Fruit fly (Drosophila melanogaster) whole organism, embryonic: ENCODE results near the gene GC.

Source experiments
- B-H1 ChIP-seq: fragments of 200-800 bp; sonication (Bioruptor generic); IDR thresholded peaks from 3 replicates; pipeline ENCODE4 v1.3.6; 2022; ENCODE audit warnings: missing biosample characterization, missing genetic modification characterization
- CG1529 ChIP-seq: fragments of 200-800 bp; sonication (Bioruptor generic); optimal IDR thresholded peaks from 3 replicates; lab custom pipeline; 2018; ENCODE audit warnings: missing biosample characterization, missing genetic modification characterization
- CG2199 ChIP-seq: fragments of 200-800 bp; sonication (Bioruptor generic); IDR thresholded peaks from 3 replicates; pipeline ENCODE4 v1.3.6; 2022; ENCODE audit warnings: missing biosample characterization, missing genetic modification characterization
- CG2202 ChIP-seq: fragments of 200-800 bp; sonication (Bioruptor generic); optimal IDR thresholded peaks from 2 replicates; lab custom pipeline; 2018; ENCODE audit warnings: missing biosample characterization, mild to moderate bottlenecking, missing genetic modification characterization
- CG7372 ChIP-seq: fragments of 200-800 bp; sonication (Bioruptor generic); IDR thresholded peaks from 2 replicates; pipeline ENCODE4 v1.3.6; 2022; ENCODE audit warnings: missing biosample characterization, missing genetic modification characterization
- Jarid2 ChIP-seq: fragments of 200-800 bp; sonication (Bioruptor generic); optimal IDR thresholded peaks from 3 replicates; lab custom pipeline; 2017; ENCODE audit warnings: mild to moderate bottlenecking, missing biosample characterization, missing genetic modification reagents, missing genetic modification characterization
- crol ChIP-seq: fragments of 200-800 bp; sonication (Bioruptor generic); IDR thresholded peaks from 2 replicates; pipeline ENCODE4 v1.3.6; 2022; ENCODE audit warnings: missing biosample characterization, missing genetic modification characterization
- gsb-n ChIP-seq: fragments of 200-800 bp; sonication (Bioruptor generic); optimal IDR thresholded peaks from 3 replicates; lab custom pipeline; 2018; ENCODE audit warnings: missing biosample characterization, mild to moderate bottlenecking, missing genetic modification characterization
- kni ChIP-seq: fragments of 200-800 bp; sonication (Bioruptor generic); optimal IDR thresholded peaks from 3 replicates; lab custom pipeline; 2017; ENCODE audit warnings: mild to moderate bottlenecking, missing biosample characterization, missing genetic modification reagents, missing genetic modification characterization
- onecut ChIP-seq: fragments of 200-800 bp; sonication (Bioruptor generic); IDR thresholded peaks from 2 replicates; pipeline ENCODE4 v1.3.6; 2022; ENCODE audit warnings: missing biosample characterization, missing genetic modification characterization
- psq ChIP-seq: fragments of 200-800 bp; sonication (Bioruptor generic); optimal IDR thresholded peaks from 2 replicates; lab custom pipeline; 2017; ENCODE audit warnings: missing biosample characterization, missing genetic modification characterization
- shn ChIP-seq: fragments of 200-800 bp; sonication (Bioruptor generic); optimal IDR thresholded peaks from 3 replicates; lab custom pipeline; 2016; ENCODE audit warnings: missing biosample characterization, missing genetic modification characterization

DNA sequence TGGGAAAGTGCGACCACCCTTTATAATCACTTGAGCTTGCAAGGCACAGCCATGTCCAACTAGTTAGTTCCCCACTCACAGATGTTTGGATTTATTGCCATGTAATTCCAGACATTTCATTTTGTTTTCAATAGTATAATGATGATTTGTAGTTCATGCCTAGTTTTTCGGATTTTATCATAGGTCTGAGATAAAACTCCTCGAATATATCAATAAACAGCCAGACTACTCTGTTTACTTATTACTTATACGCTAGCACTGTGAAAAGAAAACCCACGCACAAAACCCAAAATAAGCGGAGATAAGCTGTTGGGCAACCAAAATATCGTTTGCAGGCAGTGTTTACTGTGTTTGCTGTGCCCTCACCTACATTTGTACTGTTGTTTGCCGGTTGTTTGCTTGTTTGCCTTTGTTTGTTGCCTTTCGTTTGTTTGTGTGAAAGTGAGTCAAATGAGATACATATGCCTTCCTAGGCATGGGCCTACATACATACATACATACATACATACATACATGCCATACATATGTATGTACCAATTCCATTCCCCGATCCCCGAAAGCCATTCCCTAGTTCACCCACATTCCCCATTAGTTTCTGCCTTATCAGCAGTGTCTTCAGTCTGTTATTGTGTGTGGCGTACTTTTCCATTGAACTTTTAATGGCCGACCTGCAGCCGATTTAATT lies 49.8 kb downstream of the GC start:
- peak; percentile 69 for TF ChIP-seq shn (GFP tag; lab: Kevin White, UChicago)
- no peak for TF ChIP-seq CG7372 (GFP tag; lab: Robert Waterston, UW)
- TF ChIP-seq CG1529 (GFP tag; lab: Kevin White, UChicago): peak; percentile 81
- peak; percentile 92 for TF ChIP-seq CG2202 (tag; lab: Kevin White, UChicago)
- TF ChIP-seq psq (GFP tag; lab: Kevin White, UChicago): peak; percentile 55
- peak; percentile 46 for TF ChIP-seq Jarid2 (GFP tag; lab: Kevin White, UChicago)
- peak; percentile 68 for TF ChIP-seq onecut (GFP tag; lab: Robert Waterston, UW)
- no peak for TF ChIP-seq CG2199 (GFP tag; lab: Robert Waterston, UW)
- no peak for TF ChIP-seq B-H1 (GFP tag; lab: Robert Waterston, UW)
- TF ChIP-seq gsb-n (tag; lab: Kevin White, UChicago): peak; percentile 76
- TF ChIP-seq crol (GFP tag; lab: Robert Waterston, UW): peak; percentile 90
- peak; percentile 97 for TF ChIP-seq kni (GFP tag; lab: Kevin White, UChicago)
